Worm (Caenorhabditis elegans) whole organism, young adult: ENCODE results near the gene tmbi-4.

Experiments used
- B0019.2 ChIP-seq: fragments of 200-800 bp; sonication (Bioruptor generic); conservative IDR thresholded peaks from 2 replicates; pipeline ENCODE4 v1.3.6; 2022; ENCODE audit warnings: missing genetic modification reagents, missing genetic modification characterization, missing compliant biosample characterization
- C06A6.2 ChIP-seq: fragments of 200-800 bp; sonication (Bioruptor generic); conservative IDR thresholded peaks from 2 replicates; pipeline ENCODE4 v1.3.6; 2022; ENCODE audit warnings: missing genetic modification characterization, missing compliant biosample characterization
- F10E7.11 ChIP-seq: sonication (generic microtip); optimal IDR thresholded peaks from 2 replicates; lab custom pipeline; 2017; ENCODE audit warnings: mild to moderate bottlenecking, missing genetic modification characterization, moderate library complexity, missing compliant biosample characterization
- F22D6.2 ChIP-seq: sonication (generic microtip); optimal IDR thresholded peaks from 2 replicates; lab custom pipeline; 2016; ENCODE audit warnings: mild to moderate bottlenecking, missing genetic modification characterization, missing compliant biosample characterization
- F23B12.7 ChIP-seq: sonication (generic microtip); optimal IDR thresholded peaks from 2 replicates; lab custom pipeline; 2017; ENCODE audit warnings: missing genetic modification characterization, mild to moderate bottlenecking, missing compliant biosample characterization, antibody characterized with exemption, moderate library complexity; ENCODE audit not compliant: insufficient read depth
- K12H6.12 ChIP-seq: fragments of 200-800 bp; sonication (Bioruptor generic); optimal IDR thresholded peaks from 2 replicates; lab custom pipeline; 2018; ENCODE audit warnings: mild to moderate bottlenecking, missing genetic modification characterization, missing compliant biosample characterization
- T26A5.8 ChIP-seq: sonication (generic microtip); optimal IDR thresholded peaks from 2 replicates; lab custom pipeline; 2016; ENCODE audit warnings: missing genetic modification characterization, missing compliant biosample characterization
- Y53F4B.3 ChIP-seq: fragments of 200-800 bp; sonication (Bioruptor generic); IDR thresholded peaks from 2 replicates; pipeline ENCODE4 v1.3.6; 2022; ENCODE audit warnings: missing genetic modification reagents, missing genetic modification characterization, missing compliant biosample characterization
- Y53G8AR.9 ChIP-seq: fragments of 200-800 bp; sonication (Bioruptor generic); conservative IDR thresholded peaks from 2 replicates; pipeline ENCODE4 v1.3.6; 2022; ENCODE audit warnings: missing genetic modification reagents, missing genetic modification characterization, missing compliant biosample characterization
- Y56A3A.18 ChIP-seq: fragments of 200-800 bp; sonication (Bioruptor generic); IDR thresholded peaks from 2 replicates; pipeline ENCODE4 v1.3.6; 2022; ENCODE audit warnings: missing genetic modification reagents, missing genetic modification characterization, missing compliant biosample characterization
- akir-1 ChIP-seq: fragments of 200-800 bp; sonication (Bioruptor generic); optimal IDR thresholded peaks from 2 replicates; lab custom pipeline; 2018; ENCODE audit warnings: mild to moderate bottlenecking, missing genetic modification characterization, moderate library complexity, missing compliant biosample characterization
- ama-1 ChIP-seq, 3 experiments: fragments of 150-350 bp in 1 of 3; sonication (generic microtip) in 2 of 3; optimal IDR thresholded peaks; 2 replicates each; lab custom pipeline; 2014 to 2018; ENCODE audit warnings: missing biosample characterization in 2 of 3, missing genetic modification characterization in 2 of 3, missing genetic modification reagents in 2 of 3
- aptf-2 ChIP-seq: fragments of 200-800 bp; sonication (Bioruptor generic); conservative IDR thresholded peaks from 2 replicates; pipeline ENCODE4 v1.3.6; 2022; ENCODE audit warnings: missing genetic modification reagents, missing genetic modification characterization, missing compliant biosample characterization
- attf-5 ChIP-seq: fragments of 200-800 bp; sonication (Bioruptor generic); optimal IDR thresholded peaks from 2 replicates; lab custom pipeline; 2018; ENCODE audit warnings: mild to moderate bottlenecking, missing genetic modification characterization, missing compliant biosample characterization
- ceh-40 ChIP-seq: fragments of 200-800 bp; sonication (Bioruptor generic); IDR thresholded peaks from 2 replicates; pipeline ENCODE4 v1.3.6; 2022; ENCODE audit warnings: missing genetic modification characterization, missing compliant biosample characterization
- ceh-91 ChIP-seq: fragments of 200-800 bp; sonication (Bioruptor generic); IDR thresholded peaks from 2 replicates; pipeline ENCODE4 v1.3.6; 2022; ENCODE audit warnings: missing genetic modification reagents, missing genetic modification characterization, missing compliant biosample characterization
- dpl-1 ChIP-seq: fragments of 150-350 bp; optimal IDR thresholded peaks from 2 replicates; lab custom pipeline; 2014; ENCODE audit warnings: missing biosample characterization, missing genetic modification reagents, missing genetic modification characterization
- egl-44 ChIP-seq: fragments of 200-800 bp; sonication (Bioruptor generic); IDR thresholded peaks from 2 replicates; pipeline ENCODE4 v1.3.6; 2022; ENCODE audit warnings: missing genetic modification reagents, missing genetic modification characterization, missing compliant biosample characterization
- egrh-3 ChIP-seq: fragments of 200-800 bp; sonication (Bioruptor generic); IDR thresholded peaks from 2 replicates; pipeline ENCODE4 v1.3.6; 2022; ENCODE audit warnings: missing genetic modification reagents, missing genetic modification characterization, missing compliant biosample characterization
- ekl-4 ChIP-seq: fragments of 200-800 bp; sonication (Bioruptor generic); IDR thresholded peaks from 2 replicates; pipeline ENCODE4 v1.3.6; 2022; ENCODE audit warnings: missing genetic modification reagents, missing genetic modification characterization, missing compliant biosample characterization
- hlh-26 ChIP-seq: fragments of 200-800 bp; sonication (Bioruptor generic); conservative IDR thresholded peaks from 2 replicates; pipeline ENCODE4 v1.3.6; 2022; ENCODE audit warnings: missing genetic modification reagents, missing genetic modification characterization, missing compliant biosample characterization
- hmg-1.2 ChIP-seq: fragments of 200-800 bp; sonication (Bioruptor generic); IDR thresholded peaks from 2 replicates; pipeline ENCODE4 v1.3.6; 2022; ENCODE audit warnings: missing genetic modification reagents, missing genetic modification characterization, missing compliant biosample characterization
- hsf-1 ChIP-seq: fragments of 200-800 bp; sonication (Bioruptor generic); IDR thresholded peaks from 2 replicates; pipeline ENCODE4 v1.3.6; 2022; ENCODE audit warnings: missing genetic modification reagents, missing genetic modification characterization, missing compliant biosample characterization
- let-526 ChIP-seq: fragments of 200-800 bp; sonication (Bioruptor generic); IDR thresholded peaks from 2 replicates; pipeline ENCODE4 v1.3.6; 2022; ENCODE audit warnings: missing genetic modification reagents, missing genetic modification characterization, missing compliant biosample characterization
- let-607 ChIP-seq, 2 experiments: fragments of 200-800 bp in 1 of 2; sonication (Bioruptor generic) in 1 of 2; sonication (generic microtip) in 1 of 2; optimal IDR thresholded peaks; 2 replicates each; lab custom pipeline; 2016 to 2018; ENCODE audit warnings: mild to moderate bottlenecking in 2 of 2, missing compliant biosample characterization in 2 of 2, missing genetic modification characterization in 2 of 2, moderate library complexity in 2 of 2, missing genotype in 1 of 2
- lin-40 ChIP-seq: sonication (generic microtip); optimal IDR thresholded peaks from 2 replicates; lab custom pipeline; 2016; ENCODE audit warnings: missing genetic modification characterization, mild to moderate bottlenecking, missing compliant biosample characterization, missing genotype, missing genetic modification reagents
- lsl-1 ChIP-seq: fragments of 200-800 bp; sonication (Bioruptor generic); optimal IDR thresholded peaks from 2 replicates; lab custom pipeline; 2018; ENCODE audit warnings: mild to moderate bottlenecking, missing genetic modification characterization, moderate library complexity, missing compliant biosample characterization
- madf-3 ChIP-seq: fragments of 200-800 bp; sonication (Bioruptor generic); IDR thresholded peaks from 2 replicates; pipeline ENCODE4 v1.3.6; 2022; ENCODE audit warnings: missing genetic modification reagents, missing genetic modification characterization, missing compliant biosample characterization
- madf-8 ChIP-seq: fragments of 200-800 bp; sonication (Bioruptor generic); conservative IDR thresholded peaks from 2 replicates; pipeline ENCODE4 v1.3.6; 2022; ENCODE audit warnings: missing genetic modification reagents, missing genetic modification characterization, missing compliant biosample characterization
- mes-4 ChIP-seq: sonication (generic microtip); optimal IDR thresholded peaks from 2 replicates; lab custom pipeline; 2016; ENCODE audit warnings: missing genotype, missing genetic modification characterization, missing compliant biosample characterization
- nfya-1 ChIP-seq: sonication (generic microtip); optimal IDR thresholded peaks from 2 replicates; lab custom pipeline; 2017; ENCODE audit warnings: antibody characterized with exemption, missing compliant biosample characterization, missing genetic modification characterization, borderline replicate concordance; ENCODE audit not compliant: insufficient read depth
- nfya-2 ChIP-seq: fragments of 200-800 bp; sonication (Bioruptor generic); IDR thresholded peaks from 2 replicates; pipeline ENCODE4 v1.3.6; 2022; ENCODE audit warnings: missing genetic modification reagents, missing genetic modification characterization, missing compliant biosample characterization
- nhr-120 ChIP-seq: fragments of 200-800 bp; sonication (Bioruptor generic); IDR thresholded peaks from 2 replicates; pipeline ENCODE4 v1.3.6; 2022; ENCODE audit warnings: missing genetic modification characterization, missing compliant biosample characterization
- nhr-80 ChIP-seq: sonication (generic microtip); optimal IDR thresholded peaks from 2 replicates; lab custom pipeline; 2016; ENCODE audit warnings: missing genetic modification characterization, missing compliant biosample characterization
- pbrm-1 ChIP-seq: fragments of 200-800 bp; sonication (Bioruptor generic); IDR thresholded peaks from 2 replicates; pipeline ENCODE4 v1.3.6; 2022; ENCODE audit warnings: missing genetic modification reagents, missing genetic modification characterization, missing compliant biosample characterization
- rcor-1 ChIP-seq: fragments of 200-800 bp; sonication (Bioruptor generic); IDR thresholded peaks from 2 replicates; pipeline ENCODE4 v1.3.6; 2022; ENCODE audit warnings: missing genetic modification reagents, missing genetic modification characterization, missing compliant biosample characterization
- snpc-1.1 ChIP-seq: sonication (generic microtip); optimal IDR thresholded peaks from 2 replicates; lab custom pipeline; 2017; ENCODE audit warnings: missing genetic modification characterization, mild to moderate bottlenecking, missing compliant biosample characterization, antibody characterized with exemption, moderate library complexity, missing genotype, missing genetic modification reagents; ENCODE audit not compliant: insufficient read depth
- snpc-1.3 ChIP-seq: sonication (generic microtip); optimal IDR thresholded peaks from 2 replicates; lab custom pipeline; 2017; ENCODE audit warnings: missing genetic modification characterization, mild to moderate bottlenecking, missing compliant biosample characterization, antibody characterized with exemption, moderate library complexity, missing genotype, missing genetic modification reagents; ENCODE audit not compliant: insufficient read depth
- sptf-2 ChIP-seq: fragments of 200-800 bp; sonication (Bioruptor generic); optimal IDR thresholded peaks from 2 replicates; lab custom pipeline; 2018; ENCODE audit warnings: mild to moderate bottlenecking, missing genetic modification characterization, missing compliant biosample characterization
- tbx-9 ChIP-seq: sonication (generic microtip); optimal IDR thresholded peaks from 2 replicates; lab custom pipeline; 2016; ENCODE audit warnings: borderline replicate concordance, missing genetic modification characterization, inconsistent platforms, missing compliant biosample characterization
- tlf-1 ChIP-seq: fragments of 200-800 bp; sonication (Bioruptor generic); optimal IDR thresholded peaks from 2 replicates; lab custom pipeline; 2018; ENCODE audit warnings: mild to moderate bottlenecking, missing genetic modification characterization, missing compliant biosample characterization
- unc-62 ChIP-seq: fragments of 150-350 bp; optimal IDR thresholded peaks from 2 replicates; lab custom pipeline; 2014; ENCODE audit warnings: missing biosample characterization, missing genetic modification reagents, missing genetic modification characterization
- xnd-1 ChIP-seq: sonication (generic microtip); optimal IDR thresholded peaks from 2 replicates; lab custom pipeline; 2016; ENCODE audit warnings: missing genotype, missing genetic modification reagents, missing genetic modification characterization, missing compliant biosample characterization
- zfh-2 ChIP-seq: fragments of 200-800 bp; sonication (Bioruptor generic); conservative IDR thresholded peaks from 2 replicates; pipeline ENCODE4 v1.3.6; 2022; ENCODE audit warnings: missing genetic modification reagents, missing genetic modification characterization, missing compliant biosample characterization
- zim-3 ChIP-seq: sonication (generic microtip); optimal IDR thresholded peaks from 2 replicates; lab custom pipeline; 2017; ENCODE audit warnings: mild to moderate bottlenecking, missing genetic modification characterization, moderate library complexity, missing compliant biosample characterization
- ztf-3 ChIP-seq: fragments of 200-800 bp; sonication (Bioruptor generic); optimal IDR thresholded peaks from 2 replicates; lab custom pipeline; 2018; ENCODE audit warnings: mild to moderate bottlenecking, missing genetic modification characterization, missing compliant biosample characterization

Gene tmbi-4

ce11 chrX:9111585-9111984 is 38.9 kb upstream of the tmbi-4 start:
- no peak for TF ChIP-seq K12H6.12
- TF ChIP-seq ztf-3 (GFP tag; lab: Kevin White, UChicago): no peak
- no peak for TF ChIP-seq mes-4 (tag; lab: Kevin White, UChicago)
- no peak for TF ChIP-seq snpc-1.3 (tag; lab: Kevin White, UChicago)
- no peak for TF ChIP-seq nfya-2 (GFP tag; lab: Robert Waterston, UW)
- no peak for TF ChIP-seq Y53F4B.3 (GFP tag; lab: Robert Waterston, UW)
- TF ChIP-seq lsl-1 (GFP tag; lab: Kevin White, UChicago): no peak
- TF ChIP-seq F23B12.7: no peak
- no peak for TF ChIP-seq let-526 (GFP tag; lab: Robert Waterston, UW)
- no peak for TF ChIP-seq F10E7.11 (tag; lab: Kevin White, UChicago)
- TF ChIP-seq xnd-1 (tag; lab: Kevin White, UChicago): no peak
- no peak for TF ChIP-seq madf-8 (GFP tag; lab: Robert Waterston, UW)
- TF ChIP-seq egl-44 (GFP tag; lab: Robert Waterston, UW): no peak
- no peak for TF ChIP-seq egrh-3
- no peak for TF ChIP-seq Y56A3A.18 (GFP tag; lab: Robert Waterston, UW)
- no peak for TF ChIP-seq C06A6.2
- TF ChIP-seq nhr-120 (GFP tag; lab: Robert Waterston, UW): no peak
- TF ChIP-seq, all 124 proteins: peak for 0

- TF ChIP-seq B0019.2: no peak
- TF ChIP-seq rcor-1 (GFP tag; lab: Robert Waterston, UW): no peak
- no peak for TF ChIP-seq nfya-1 (tag; lab: Kevin White, UChicago)
- TF ChIP-seq akir-1 (GFP tag; lab: Kevin White, UChicago): no peak
- peak; percentile 78 for TF ChIP-seq zfh-2 (GFP tag; lab: Robert Waterston, UW)
- TF ChIP-seq ceh-91 (GFP tag; lab: Robert Waterston, UW): no peak
- TF ChIP-seq hlh-26 (GFP tag; lab: Robert Waterston, UW): no peak
- TF ChIP-seq hmg-1.2 (GFP tag; lab: Robert Waterston, UW): peak; percentile 75; the same call in 1 of the 2 replicates
- no peak for TF ChIP-seq dpl-1 (GFP tag; lab: Kevin White, UChicago)
- peak; percentile 20 for TF ChIP-seq K12H6.12
- no peak for TF ChIP-seq Y53G8AR.9 (GFP tag; lab: Robert Waterston, UW)
- no peak for TF ChIP-seq snpc-1.1 (tag; lab: Kevin White, UChicago)
- no peak for TF ChIP-seq lin-40 (tag; lab: Kevin White, UChicago)
- TF ChIP-seq let-607 (tag; optimal IDR thresholded peaks at IDR 0.05; lab: Kevin White, UChicago): no peak
- TF ChIP-seq egrh-3: 0 out of 2 replicates have a peak, but pooled peaks have one; percentile 13
- no peak for TF ChIP-seq T26A5.8 (tag; lab: Kevin White, UChicago)
- no peak for TF ChIP-seq ceh-40 (GFP tag; lab: Robert Waterston, UW)
- TF ChIP-seq unc-62 (GFP tag; lab: Kevin White, UChicago): no peak
- no peak for TF ChIP-seq hsf-1
- no peak for TF ChIP-seq aptf-2 (GFP tag; lab: Robert Waterston, UW)
- TF ChIP-seq tbx-9 (tag; lab: Kevin White, UChicago): no peak
- TF ChIP-seq madf-8 (GFP tag; lab: Robert Waterston, UW): no peak
- no peak for TF ChIP-seq madf-3 (GFP tag; lab: Robert Waterston, UW)
- TF ChIP-seq F22D6.2 (tag; lab: Kevin White, UChicago): no peak
- no peak for TF ChIP-seq ama-1 (optimal IDR thresholded peaks at IDR 0.05; lab: Kevin White, UChicago)
- TF ChIP-seq ama-1 (GFP tag; optimal IDR thresholded peaks at IDR 0.05; lab: Kevin White, UChicago): no peak
- peak; percentile 25 for TF ChIP-seq nhr-80 (tag; lab: Kevin White, UChicago)
- TF ChIP-seq ekl-4 (GFP tag; lab: Robert Waterston, UW): no peak
- no peak for TF ChIP-seq C06A6.2
- no peak for TF ChIP-seq zim-3 (tag; lab: Kevin White, UChicago)
- TF ChIP-seq tlf-1 (GFP tag; lab: Kevin White, UChicago): no peak
- TF ChIP-seq sptf-2 (GFP tag; lab: Kevin White, UChicago): no peak
- no peak for TF ChIP-seq Y53F4B.3 (GFP tag; lab: Robert Waterston, UW)
- no peak for TF ChIP-seq Y56A3A.18 (GFP tag; lab: Robert Waterston, UW)
- TF ChIP-seq attf-5 (GFP tag; lab: Kevin White, UChicago): no peak
- TF ChIP-seq pbrm-1 (GFP tag; lab: Robert Waterston, UW): 0 out of 2 replicates have a peak, but pooled peaks have one; percentile 20
Observed at ce11 chrX:9113829-9114228, 36.7 kb upstream of the tmbi-4 start, which contains the start of gene C25A11.2. TSS of gene C25A11.2 (plus strand) at chrX:9114066.
